Fruit fly (Drosophila melanogaster): ENCODE data around the gene mad2.

dm6 chr3L:5823763-5824445 is 11.0 kb upstream of the mad2 start:
- TF ChIP-seq EcR (GFP tag; optimal IDR thresholded peaks at IDR 0.05) (no peak), usp (GFP tag; optimal IDR thresholded peaks at IDR 0.05) (no peak), psq (optimal IDR thresholded peaks at IDR 0.05) (no peak)
